Fruit fly (Drosophila melanogaster): ENCODE data around the gene CarT.

- TF ChIP-seq Dll (optimal IDR thresholded peaks at IDR 0.05), result no peak
- no peak for TF ChIP-seq psq (optimal IDR thresholded peaks at IDR 0.05)
- no peak for TF ChIP-seq pan (optimal IDR thresholded peaks at IDR 0.05)
- TF ChIP-seq usp (GFP tag; optimal IDR thresholded peaks at IDR 0.05), result no peak
- TF ChIP-seq CG8478 (optimal IDR thresholded peaks at IDR 0.05), result no peak
- TF ChIP-seq EcR (GFP tag; optimal IDR thresholded peaks at IDR 0.05), result no peak
Observed at dm6 chr2L:20735121-20735855, 5.2 kb upstream of the CarT start.
